Fruit fly (Drosophila melanogaster) whole organism, embryonic: Measurements from ENCODE around the gene spz3.

ENCODE experiments used
- Aef1 ChIP-seq: fragments of 200-800 bp; sonication (Bioruptor generic); IDR thresholded peaks from 3 replicates; pipeline ENCODE4 v1.3.6; 2022; ENCODE audit warnings: missing biosample characterization, missing genetic modification characterization
- Atf6 ChIP-seq: fragments of 200-800 bp; sonication (Bioruptor generic); IDR thresholded peaks from 2 replicates; pipeline ENCODE4 v1.3.6; 2022; ENCODE audit warnings: missing biosample characterization, missing genetic modification characterization
- BtbVII ChIP-seq: fragments of 200-800 bp; sonication (Bioruptor generic); optimal IDR thresholded peaks from 3 replicates; lab custom pipeline; 2017; ENCODE audit warnings: missing biosample characterization, mild to moderate bottlenecking, missing genetic modification characterization
- CG10431 ChIP-seq: fragments of 200-800 bp; sonication (Bioruptor generic); optimal IDR thresholded peaks from 3 replicates; lab custom pipeline; 2018; ENCODE audit warnings: missing biosample characterization, mild to moderate bottlenecking, missing genetic modification characterization
- CG11696 ChIP-seq: fragments of 200-800 bp; sonication (Bioruptor generic); IDR thresholded peaks from 2 replicates; pipeline ENCODE4 v1.3.6; 2022; ENCODE audit warnings: missing biosample characterization, missing genetic modification characterization
- CG1233 ChIP-seq: fragments of 200-800 bp; sonication (Bioruptor generic); optimal IDR thresholded peaks from 4 replicates; lab custom pipeline; 2018; ENCODE audit warnings: missing biosample characterization, mild to moderate bottlenecking, missing genetic modification characterization
- CG13894 ChIP-seq: fragments of 200-800 bp; sonication (Bioruptor generic); optimal IDR thresholded peaks from 3 replicates; lab custom pipeline; 2018; ENCODE audit warnings: missing biosample characterization, mild to moderate bottlenecking, missing genetic modification characterization, moderate library complexity
- CG15269 ChIP-seq: fragments of 200-800 bp; sonication (Bioruptor generic); optimal IDR thresholded peaks from 2 replicates; lab custom pipeline; 2018; ENCODE audit warnings: missing biosample characterization, mild to moderate bottlenecking, missing genetic modification characterization, moderate library complexity
- CG16779 ChIP-seq: fragments of 200-800 bp; sonication (Bioruptor generic); IDR thresholded peaks from 2 replicates; pipeline ENCODE4 v1.3.6; 2022; ENCODE audit warnings: missing biosample characterization, missing genetic modification characterization
- CG17829 ChIP-seq: fragments of 200-800 bp; optimal IDR thresholded peaks from 2 replicates; lab custom pipeline; 2019; ENCODE audit warnings: missing biosample characterization, mild to moderate bottlenecking, missing genetic modification characterization, moderate library complexity
- CG17912 ChIP-seq: fragments of 200-800 bp; sonication (Bioruptor generic); optimal IDR thresholded peaks from 2 replicates; lab custom pipeline; 2018; ENCODE audit warnings: missing biosample characterization, mild to moderate bottlenecking, missing genetic modification characterization
- CG2199 ChIP-seq: fragments of 200-800 bp; sonication (Bioruptor generic); IDR thresholded peaks from 3 replicates; pipeline ENCODE4 v1.3.6; 2022; ENCODE audit warnings: missing biosample characterization, missing genetic modification characterization
- CG2678 ChIP-seq: fragments of 200-800 bp; sonication (Bioruptor generic); optimal IDR thresholded peaks from 3 replicates; lab custom pipeline; 2019; ENCODE audit warnings: missing biosample characterization, mild to moderate bottlenecking, missing genetic modification characterization, moderate library complexity
- CG2889 ChIP-seq: fragments of 200-800 bp; sonication (Bioruptor generic); IDR thresholded peaks from 3 replicates; pipeline ENCODE4 v1.3.6; 2022; ENCODE audit warnings: missing biosample characterization, missing genetic modification characterization
- CG3163 ChIP-seq: fragments of 200-800 bp; sonication (Bioruptor generic); optimal IDR thresholded peaks from 3 replicates; lab custom pipeline; 2016; ENCODE audit warnings: missing biosample characterization, missing genetic modification characterization
- CG3281 ChIP-seq: fragments of 200-800 bp; sonication (Bioruptor generic); optimal IDR thresholded peaks from 3 replicates; lab custom pipeline; 2017; ENCODE audit warnings: missing biosample characterization, mild to moderate bottlenecking, missing genetic modification characterization
- CG34422 ChIP-seq: fragments of 200-800 bp; sonication (Bioruptor generic); IDR thresholded peaks from 3 replicates; pipeline ENCODE4 v1.3.6; 2022; ENCODE audit warnings: missing biosample characterization, missing genetic modification characterization
- CG4360 ChIP-seq: fragments of 200-800 bp; sonication (Bioruptor generic); IDR thresholded peaks from 2 replicates; pipeline ENCODE4 v1.3.6; 2022; ENCODE audit warnings: missing biosample characterization, missing genetic modification characterization
- CG4820 ChIP-seq: fragments of 200-800 bp; sonication (Bioruptor generic); optimal IDR thresholded peaks from 3 replicates; lab custom pipeline; 2016; ENCODE audit warnings: missing biosample characterization, missing genetic modification characterization
- CG6854 ChIP-seq: fragments of 200-800 bp; sonication (Bioruptor generic); optimal IDR thresholded peaks from 3 replicates; lab custom pipeline; 2017; ENCODE audit warnings: missing biosample characterization, mild to moderate bottlenecking, missing genetic modification characterization
- CG9876 ChIP-seq: fragments of 200-800 bp; sonication (Bioruptor generic); optimal IDR thresholded peaks from 2 replicates; lab custom pipeline; 2016; ENCODE audit warnings: missing biosample characterization, missing genetic modification characterization
- CrebB ChIP-seq: fragments of 200-800 bp; sonication (Bioruptor generic); optimal IDR thresholded peaks from 3 replicates; lab custom pipeline; 2018; ENCODE audit warnings: missing biosample characterization, mild to moderate bottlenecking, missing genetic modification characterization
- Doc3 ChIP-seq: fragments of 200-800 bp; sonication (Bioruptor generic); IDR thresholded peaks from 3 replicates; pipeline ENCODE4 v1.3.6; 2022; ENCODE audit warnings: missing biosample characterization, missing genetic modification characterization; ENCODE audit not compliant: partially characterized antibody
- Drgx ChIP-seq: fragments of 200-800 bp; sonication (Bioruptor generic); IDR thresholded peaks from 2 replicates; pipeline ENCODE4 v1.3.6; 2022; ENCODE audit warnings: missing biosample characterization, missing genetic modification characterization
- E2f1 ChIP-seq: fragments of 200-800 bp; sonication (Bioruptor generic); IDR thresholded peaks from 2 replicates; pipeline ENCODE4 v1.3.6; 2022; ENCODE audit warnings: missing biosample characterization, missing genetic modification characterization
- Gug ChIP-seq: fragments of 200-800 bp; sonication (Bioruptor generic); IDR thresholded peaks from 4 replicates; pipeline ENCODE4 v1.3.6; 2022; ENCODE audit warnings: missing biosample characterization, missing genetic modification characterization
- H2.0 ChIP-seq: fragments of 200-800 bp; sonication (Bioruptor generic); IDR thresholded peaks from 2 replicates; pipeline ENCODE4 v1.3.6; 2022; ENCODE audit warnings: missing biosample characterization, missing genetic modification characterization
- HLH4C ChIP-seq: fragments of 200-800 bp; sonication (Bioruptor generic); IDR thresholded peaks from 3 replicates; pipeline ENCODE4 v1.3.6; 2022; ENCODE audit warnings: missing biosample characterization, missing genetic modification characterization; ENCODE audit not compliant: partially characterized antibody
- Mad ChIP-seq: fragments of 200-800 bp; sonication (Bioruptor generic); optimal IDR thresholded peaks from 2 replicates; lab custom pipeline; 2016; ENCODE audit warnings: missing biosample characterization, missing genetic modification characterization
- TFAM ChIP-seq: fragments of 200-800 bp; sonication (Bioruptor generic); optimal IDR thresholded peaks from 2 replicates; lab custom pipeline; 2017; ENCODE audit warnings: missing biosample characterization, missing genetic modification characterization, inconsistent platforms
- YL-1 ChIP-seq: fragments of 200-800 bp; sonication (Bioruptor generic); optimal IDR thresholded peaks from 3 replicates; lab custom pipeline; 2017; ENCODE audit warnings: missing biosample characterization, mild to moderate bottlenecking, missing genetic modification characterization
- ap ChIP-seq: fragments of 200-800 bp; sonication (Bioruptor generic); IDR thresholded peaks from 2 replicates; pipeline ENCODE4 v1.3.6; 2022; ENCODE audit warnings: missing biosample characterization, missing genetic modification characterization
- ase ChIP-seq: fragments of 200-800 bp; sonication (Bioruptor generic); IDR thresholded peaks from 3 replicates; pipeline ENCODE4 v1.3.6; 2022; ENCODE audit warnings: missing biosample characterization, missing genetic modification characterization
- bigmax ChIP-seq: fragments of 200-800 bp; sonication (Bioruptor generic); optimal IDR thresholded peaks from 2 replicates; lab custom pipeline; 2018; ENCODE audit warnings: missing biosample characterization, mild to moderate bottlenecking, missing genetic modification characterization
- corto ChIP-seq: fragments of 200-800 bp; sonication (Bioruptor generic); optimal IDR thresholded peaks from 2 replicates; lab custom pipeline; 2016; ENCODE audit warnings: missing biosample characterization, mild to moderate bottlenecking, missing genetic modification characterization, moderate library complexity
- da ChIP-seq: fragments of 200-800 bp; sonication (Bioruptor generic); optimal IDR thresholded peaks from 2 replicates; lab custom pipeline; 2016; ENCODE audit warnings: missing biosample characterization, missing genetic modification characterization
- danr ChIP-seq: fragments of 200-800 bp; sonication (Bioruptor generic); IDR thresholded peaks from 2 replicates; pipeline ENCODE4 v1.3.6; 2022; ENCODE audit warnings: missing biosample characterization, missing genetic modification characterization
- gcm ChIP-seq: fragments of 200-800 bp; sonication (Bioruptor generic); optimal IDR thresholded peaks from 2 replicates; lab custom pipeline; 2019; ENCODE audit warnings: missing biosample characterization, mild to moderate bottlenecking, missing genetic modification characterization, moderate library complexity
- gcm2 ChIP-seq: fragments of 200-800 bp; sonication (Bioruptor generic); optimal IDR thresholded peaks from 2 replicates; lab custom pipeline; 2016; ENCODE audit warnings: missing biosample characterization, missing genetic modification characterization
- inv ChIP-seq: fragments of 200-800 bp; sonication (Bioruptor generic); IDR thresholded peaks from 2 replicates; pipeline ENCODE4 v1.3.6; 2022; ENCODE audit warnings: missing biosample characterization, missing genetic modification characterization; ENCODE audit not compliant: partially characterized antibody
- lmd ChIP-seq: fragments of 200-800 bp; sonication (Bioruptor generic); IDR thresholded peaks from 2 replicates; pipeline ENCODE4 v1.3.6; 2022; ENCODE audit warnings: missing biosample characterization, missing genetic modification characterization
- luna ChIP-seq: fragments of 200-800 bp; sonication (Bioruptor generic); optimal IDR thresholded peaks from 2 replicates; lab custom pipeline; 2016; ENCODE audit warnings: missing biosample characterization, missing genetic modification characterization
- nom ChIP-seq: fragments of 200-800 bp; sonication (Bioruptor generic); optimal IDR thresholded peaks from 2 replicates; lab custom pipeline; 2017; ENCODE audit warnings: missing biosample characterization, missing genetic modification characterization, mild to moderate bottlenecking, moderate library complexity, missing genetic modification reagents
- pan ChIP-seq, 4 experiments: fragments of >200 bp in 3 of 4; fragments of 200-800 bp in 1 of 4; sonication (Bioruptor generic) in 1 of 4; optimal IDR thresholded peaks in 3 of 4; IDR thresholded peaks in 1 of 4; 2 replicates each; pipeline versions ENCODE4 v1.3.6 to Lab custom; 2017 to 2022; ENCODE audit warnings: missing biosample characterization in 2 of 4, missing genetic modification characterization in 2 of 4, mixed read lengths in 1 of 4
- peb ChIP-seq: fragments of 200-800 bp; sonication (Bioruptor generic); IDR thresholded peaks from 2 replicates; pipeline ENCODE4 v1.3.6; 2022; ENCODE audit warnings: missing biosample characterization, missing genetic modification characterization
- pita ChIP-seq: fragments of 200-800 bp; sonication (Bioruptor generic); optimal IDR thresholded peaks from 2 replicates; lab custom pipeline; 2017; ENCODE audit warnings: missing biosample characterization, mild to moderate bottlenecking, missing genetic modification characterization
- pnt ChIP-seq: fragments of 200-800 bp; sonication (Bioruptor generic); optimal IDR thresholded peaks from 3 replicates; lab custom pipeline; 2016; ENCODE audit warnings: missing biosample characterization, missing genetic modification characterization
- prd ChIP-seq, 3 experiments: fragments of >200 bp in 2 of 3; fragments of 200-800 bp in 1 of 3; sonication (Bioruptor generic) in 1 of 3; optimal IDR thresholded peaks in 2 of 3; IDR thresholded peaks in 1 of 3; 2 replicates in 2 of 3; 3 replicates in 1 of 3; pipeline versions ENCODE4 v1.3.6 to Lab custom; 2017 to 2022; ENCODE audit warnings: missing biosample characterization in 1 of 3, missing genetic modification characterization in 1 of 3
- pzg ChIP-seq: fragments of 200-800 bp; sonication (Bioruptor generic); optimal IDR thresholded peaks from 3 replicates; lab custom pipeline; 2018; ENCODE audit warnings: missing biosample characterization, mild to moderate bottlenecking, missing genetic modification characterization, moderate library complexity
- ranshi ChIP-seq: fragments of 200-800 bp; sonication (Bioruptor generic); IDR thresholded peaks from 2 replicates; pipeline ENCODE4 v1.3.6; 2022; ENCODE audit warnings: missing biosample characterization, missing genetic modification characterization
- tna ChIP-seq: fragments of 200-800 bp; sonication (Bioruptor generic); IDR thresholded peaks from 2 replicates; pipeline ENCODE4 v1.3.6; 2022; ENCODE audit warnings: missing biosample characterization, missing genetic modification characterization; ENCODE audit not compliant: partially characterized antibody

spz3 gene

dm6 chr2L:7851609-7852008 lies 27.7 kb downstream of the spz3 start (continued):
- TF ChIP-seq CG4820 (GFP tag; lab: Kevin White, UChicago): no peak
- TF ChIP-seq Mad (GFP tag; lab: Kevin White, UChicago): no peak
- no peak for TF ChIP-seq ap (GFP tag; lab: Robert Waterston, UW)
- no peak for TF ChIP-seq inv (GFP tag; lab: Robert Waterston, UW)
- TF ChIP-seq HLH4C (GFP tag; lab: Robert Waterston, UW): no peak
- TF ChIP-seq Doc3: no peak
- 0 out of 2 replicates have a peak, but pooled peaks have one; percentile 20 for TF ChIP-seq H2.0
- no peak for TF ChIP-seq gcm2 (GFP tag; lab: Kevin White, UChicago)
- no peak for TF ChIP-seq CG13894 (tag; lab: Kevin White, UChicago)
- no peak for TF ChIP-seq pan (optimal IDR thresholded peaks at IDR 0.05; lab: Kevin White, UChicago)
- TF ChIP-seq pan (GFP tag; optimal IDR thresholded peaks at IDR 0.05 in 1 of 2, IDR thresholded peaks at IDR 0.05 in 1 of 2): no peak
- no peak for TF ChIP-seq tna (GFP tag; lab: Robert Waterston, UW)
- no peak for TF ChIP-seq pnt (GFP tag; lab: Kevin White, UChicago)
- TF ChIP-seq CG2199: no peak
- no peak for TF ChIP-seq CG17912
- peak; percentile 21 for TF ChIP-seq CG3281
- no peak for TF ChIP-seq Aef1 (GFP tag; lab: Robert Waterston, UW)
- TF ChIP-seq ase (GFP tag; lab: Robert Waterston, UW): no peak
- no peak for TF ChIP-seq da
- peak; percentile 25 for TF ChIP-seq CG17829 (tag; lab: Kevin White, UChicago)
- TF ChIP-seq CG10431 (GFP tag; lab: Kevin White, UChicago): no peak
- no peak for TF ChIP-seq Gug (GFP tag; lab: Robert Waterston, UW)
- no peak for TF ChIP-seq prd (optimal IDR thresholded peaks at IDR 0.05; lab: Kevin White, UChicago)
- peak; percentile 70 for TF ChIP-seq prd (GFP tag; IDR thresholded peaks at IDR 0.05; lab: Robert Waterston, UW)
- TF ChIP-seq CG2678: peak; percentile 65
- no peak for TF ChIP-seq CG4360 (GFP tag; lab: Robert Waterston, UW)
- TF ChIP-seq CG11696: no peak
- peak; percentile 35 for TF ChIP-seq CG15269
- TF ChIP-seq ranshi (GFP tag; lab: Robert Waterston, UW): 0 out of 2 replicates have a peak, but pooled peaks have one; percentile 7
- no peak for TF ChIP-seq CrebB (tag; lab: Kevin White, UChicago)
- TF ChIP-seq Drgx (GFP tag; lab: Robert Waterston, UW): no peak
- no peak for TF ChIP-seq nom (GFP tag; lab: Kevin White, UChicago)
- no peak for TF ChIP-seq CG1233 (GFP tag; lab: Kevin White, UChicago)
- no peak for TF ChIP-seq luna (GFP tag; lab: Kevin White, UChicago)
- TF ChIP-seq CG6854 (GFP tag; lab: Kevin White, UChicago): no peak
- no peak for TF ChIP-seq danr
- no peak for TF ChIP-seq gcm (GFP tag; lab: Kevin White, UChicago)
- TF ChIP-seq E2f1 (GFP tag; lab: Robert Waterston, UW): no peak
- no peak for TF ChIP-seq peb (GFP tag; lab: Robert Waterston, UW)
- no peak for TF ChIP-seq YL-1 (GFP tag; lab: Kevin White, UChicago)
- no peak for TF ChIP-seq pzg (GFP tag; lab: Kevin White, UChicago)
- no peak for TF ChIP-seq CG16779 (GFP tag; lab: Robert Waterston, UW)
- no peak for TF ChIP-seq bigmax
- TF ChIP-seq TFAM: no peak
- no peak for TF ChIP-seq CG3163 (GFP tag; lab: Kevin White, UChicago)
- no peak for TF ChIP-seq CG34422 (GFP tag; lab: Robert Waterston, UW)
- no peak for TF ChIP-seq corto (GFP tag; lab: Kevin White, UChicago)
- TF ChIP-seq CG2889 (GFP tag; lab: Robert Waterston, UW): no peak
- 0 out of 2 replicates have a peak, but pooled peaks have one; percentile 14 for TF ChIP-seq Atf6 (GFP tag; lab: Robert Waterston, UW)
- TF ChIP-seq lmd (GFP tag; lab: Robert Waterston, UW): peak; percentile 40
- no peak for TF ChIP-seq CG9876 (GFP tag; lab: Kevin White, UChicago)
- no peak for TF ChIP-seq pita (GFP tag; lab: Kevin White, UChicago)
- TF ChIP-seq BtbVII (GFP tag; lab: Kevin White, UChicago): no peak
